Fruit fly (Drosophila melanogaster) whole organism, adult: ENCODE data around the gene haf.

Experiments
- Clk ChIP-seq: fragments of 200-800 bp; sonication (Bioruptor generic); optimal IDR thresholded peaks from 2 replicates; lab custom pipeline; 2017; ENCODE audit warnings: missing biosample characterization, missing genetic modification characterization
- Crg-1 ChIP-seq: fragments of 200-800 bp; sonication (Bioruptor generic); optimal IDR thresholded peaks from 2 replicates; lab custom pipeline; 2016; ENCODE audit warnings: missing biosample characterization, missing genetic modification characterization
- bab1 ChIP-seq: fragments of 200-800 bp; sonication (Bioruptor generic); optimal IDR thresholded peaks from 3 replicates; lab custom pipeline; 2019; ENCODE audit warnings: missing biosample characterization, mild to moderate bottlenecking, missing genetic modification characterization, moderate library complexity
- cnc ChIP-seq, 2 experiments: fragments of >200 bp; optimal IDR thresholded peaks; 2 replicates each; lab custom pipeline; 2017
- ovo ChIP-seq: fragments of 200-800 bp; sonication (Bioruptor generic); optimal IDR thresholded peaks from 2 replicates; lab custom pipeline; 2016; ENCODE audit warnings: missing biosample characterization, missing genetic modification characterization
- tj ChIP-seq: fragments of 200-800 bp; sonication (Bioruptor generic); optimal IDR thresholded peaks from 3 replicates; lab custom pipeline; 2017; ENCODE audit warnings: missing biosample characterization, mild to moderate bottlenecking, missing genetic modification characterization, moderate library complexity

DNA sequence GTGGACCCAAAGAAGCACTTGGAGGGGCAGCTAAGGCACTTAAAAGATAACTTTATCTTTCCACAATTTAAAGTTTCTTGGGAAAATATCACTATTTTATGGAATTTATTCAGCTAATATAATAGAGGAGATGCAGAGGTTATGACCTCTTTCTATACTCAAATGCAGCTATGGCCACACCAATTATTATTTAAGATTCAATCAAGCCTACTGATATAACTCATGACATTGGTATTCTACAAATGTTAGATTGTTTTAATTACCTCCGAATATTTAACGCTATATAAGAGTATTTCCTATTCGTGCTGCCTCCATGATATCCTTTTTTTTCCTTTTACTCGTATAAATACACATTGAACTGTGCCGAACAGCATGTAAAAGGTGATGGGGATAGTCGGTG is 19.1 kb downstream of the haf start:
- TF ChIP-seq cnc (optimal IDR thresholded peaks at IDR 0.05; lab: Kevin White, UChicago) (no peak), Clk (GFP tag; lab: Kevin White, UChicago) (no peak), ovo (no peak), tj (GFP tag; lab: Kevin White, UChicago) (no peak), bab1 (GFP tag; lab: Kevin White, UChicago) (no peak), Crg-1 (GFP tag; lab: Kevin White, UChicago) (no peak)
